Fruit fly (Drosophila melanogaster) Kc167 (cell line): Measurements from ENCODE around the gene GXIVsPLA2.

Experiments
- Sin3A ChIP-seq: fragments of >200 bp; optimal IDR thresholded peaks from 2 replicates; lab custom pipeline; 2018; ENCODE audit warnings: missing external identifiers
- h ChIP-seq: fragments of >200 bp; optimal IDR thresholded peaks from 3 replicates; lab custom pipeline; 2018; ENCODE audit warnings: missing external identifiers
- insv ChIP-seq: fragments of >200 bp; optimal IDR thresholded peaks from 3 replicates; lab custom pipeline; 2018; ENCODE audit warnings: missing external identifiers
- psq ChIP-seq: fragments of >200 bp; optimal IDR thresholded peaks from 2 replicates; lab custom pipeline; 2017; ENCODE audit warnings: missing external identifiers
- ttk ChIP-seq: sonication (Bioruptor generic); optimal IDR thresholded peaks from 2 replicates; lab custom pipeline; 2017; ENCODE audit warnings: missing external identifiers

DNA sequence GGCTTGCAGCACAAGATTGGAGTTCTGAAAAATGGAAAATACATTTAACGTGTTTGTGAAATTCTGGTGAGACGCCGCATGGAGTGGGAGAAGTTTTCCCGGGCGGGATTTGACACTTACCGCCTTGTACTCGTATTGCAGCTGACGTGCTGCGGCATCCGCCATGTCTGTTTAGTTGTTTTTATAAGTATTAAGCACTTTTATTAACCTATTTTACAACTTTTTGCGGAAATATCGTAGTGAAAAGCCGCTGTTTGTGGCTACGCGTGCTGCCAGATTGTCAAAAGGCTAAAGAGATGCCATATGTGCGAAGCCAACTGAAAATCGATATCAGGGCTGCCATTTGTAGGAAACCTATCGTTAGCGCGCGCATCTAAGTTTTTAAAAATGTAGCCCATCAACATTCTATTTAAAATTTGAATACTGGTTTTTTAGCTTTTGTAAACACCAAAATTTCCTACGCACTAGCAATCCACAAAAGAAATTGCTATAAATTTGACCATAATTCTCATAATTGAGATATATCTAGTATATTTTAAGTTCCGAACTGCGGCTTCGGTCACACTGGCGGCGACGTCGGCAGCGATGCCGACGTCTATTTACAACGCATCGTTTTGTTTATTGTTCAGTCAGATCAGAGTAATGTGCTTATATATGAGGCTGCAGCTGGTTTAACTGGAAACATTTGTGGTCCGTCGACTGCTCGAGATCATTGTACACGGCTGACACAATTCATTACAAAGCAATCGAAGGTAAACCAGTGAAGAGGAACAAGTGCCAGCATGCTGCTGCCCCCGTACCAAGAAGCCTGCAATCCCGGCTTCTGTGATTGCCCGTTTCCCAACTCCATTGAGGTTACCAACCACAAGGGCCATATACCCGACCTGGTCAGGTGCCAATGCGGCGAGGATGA lies 12.9 kb downstream of the GXIVsPLA2 start, which contains the start of the genes Brr2 and CG10516:
- TF ChIP-seq psq (lab: Kevin White, UChicago) (no peak), h (lab: Kevin White, UChicago) (no peak), insv (lab: Kevin White, UChicago) (no peak), ttk (no peak), Sin3A (lab: Kevin White, UChicago) (no peak)
